Fruit fly (Drosophila melanogaster) whole organism, embryonic: ENCODE results near the gene CG11997.
A peak's percentile ranks its signal among the peaks of the same experiment; 100 is the strongest.

Experiments
- Atf3 ChIP-seq: fragments of 200-800 bp; sonication (Bioruptor generic); optimal IDR thresholded peaks from 3 replicates; lab custom pipeline; 2016; ENCODE audit warnings: missing biosample characterization, missing genetic modification characterization
- Awh ChIP-seq: fragments of 200-800 bp; sonication (Bioruptor generic); IDR thresholded peaks from 2 replicates; pipeline ENCODE4, ENCODE4 v1.3.6; 2022; ENCODE audit warnings: missing biosample characterization, missing genetic modification characterization
- CG12769 ChIP-seq: fragments of 200-800 bp; sonication (Bioruptor generic); optimal IDR thresholded peaks from 2 replicates; lab custom pipeline; 2019; ENCODE audit warnings: missing biosample characterization, mild to moderate bottlenecking, missing genetic modification characterization, moderate library complexity
- CG13424 ChIP-seq: fragments of 200-800 bp; sonication (Bioruptor generic); optimal IDR thresholded peaks from 2 replicates; lab custom pipeline; 2019; ENCODE audit warnings: missing biosample characterization, mild to moderate bottlenecking, missing genetic modification characterization, moderate library complexity
- CG15269 ChIP-seq: fragments of 200-800 bp; sonication (Bioruptor generic); optimal IDR thresholded peaks from 2 replicates; lab custom pipeline; 2018; ENCODE audit warnings: missing biosample characterization, mild to moderate bottlenecking, missing genetic modification characterization, moderate library complexity
- CG17359 ChIP-seq: fragments of 200-800 bp; sonication (Bioruptor generic); optimal IDR thresholded peaks from 3 replicates; lab custom pipeline; 2018; ENCODE audit warnings: missing biosample characterization, mild to moderate bottlenecking, missing genetic modification characterization, moderate library complexity
- CG1792 ChIP-seq: fragments of 200-800 bp; sonication (Bioruptor generic); optimal IDR thresholded peaks from 2 replicates; lab custom pipeline; 2016; ENCODE audit warnings: missing biosample characterization, missing genetic modification characterization
- CG2199 ChIP-seq: fragments of 200-800 bp; sonication (Bioruptor generic); IDR thresholded peaks from 3 replicates; pipeline ENCODE4 v1.3.6; 2022; ENCODE audit warnings: missing biosample characterization, missing genetic modification characterization
- CG3726 ChIP-seq: fragments of 200-800 bp; sonication (Bioruptor generic); IDR thresholded peaks from 3 replicates; pipeline ENCODE4, ENCODE4 v1.3.6; 2022; ENCODE audit warnings: missing biosample characterization, missing genetic modification characterization
- CG6791 ChIP-seq: fragments of 200-800 bp; sonication (Bioruptor generic); IDR thresholded peaks from 3 replicates; pipeline ENCODE4 v1.3.6; 2022; ENCODE audit warnings: missing biosample characterization, missing genetic modification characterization; ENCODE audit not compliant: partially characterized antibody
- CG7839 ChIP-seq: fragments of 200-800 bp; sonication (Bioruptor generic); optimal IDR thresholded peaks from 3 replicates; lab custom pipeline; 2018; ENCODE audit warnings: missing biosample characterization, mild to moderate bottlenecking, missing genetic modification characterization, moderate library complexity
- CG9876 ChIP-seq: fragments of 200-800 bp; sonication (Bioruptor generic); optimal IDR thresholded peaks from 2 replicates; lab custom pipeline; 2016; ENCODE audit warnings: missing biosample characterization, missing genetic modification characterization
- Doc3 ChIP-seq: fragments of 200-800 bp; sonication (Bioruptor generic); IDR thresholded peaks from 3 replicates; pipeline ENCODE4 v1.3.6; 2022; ENCODE audit warnings: missing biosample characterization, missing genetic modification characterization; ENCODE audit not compliant: partially characterized antibody
- Hr51 ChIP-seq, 2 experiments: fragments of 200-800 bp; sonication (Bioruptor generic); optimal IDR thresholded peaks; 2 replicates in 1 of 2; 3 replicates in 1 of 2; lab custom pipeline; 2016 to 2018; ENCODE audit warnings: missing biosample characterization in 2 of 2, missing genetic modification characterization in 2 of 2, mild to moderate bottlenecking in 1 of 2, moderate library complexity in 1 of 2
- NK7.1 ChIP-seq: fragments of 200-800 bp; sonication (Bioruptor generic); optimal IDR thresholded peaks from 3 replicates; lab custom pipeline; 2016; ENCODE audit warnings: missing biosample characterization, missing genetic modification characterization
- Neu2 ChIP-seq: fragments of 200-800 bp; sonication (Bioruptor generic); optimal IDR thresholded peaks from 3 replicates; lab custom pipeline; 2016; ENCODE audit warnings: missing biosample characterization, missing genetic modification characterization, borderline replicate concordance
- Opbp ChIP-seq: fragments of 200-800 bp; sonication (Bioruptor generic); IDR thresholded peaks from 3 replicates; pipeline ENCODE4 v1.3.6; 2022; ENCODE audit warnings: missing biosample characterization, missing genetic modification characterization; ENCODE audit not compliant: partially characterized antibody
- abd-A ChIP-seq: fragments of 200-800 bp; sonication (Bioruptor generic); optimal IDR thresholded peaks from 3 replicates; lab custom pipeline; 2019; ENCODE audit warnings: missing biosample characterization, mild to moderate bottlenecking, missing genetic modification characterization, moderate library complexity
- cas ChIP-seq: fragments of 200-800 bp; sonication (Bioruptor generic); IDR thresholded peaks from 2 replicates; pipeline ENCODE4 v1.3.6; 2022; ENCODE audit warnings: missing biosample characterization, missing genetic modification characterization
- chinmo ChIP-seq: fragments of 200-800 bp; sonication (Bioruptor generic); IDR thresholded peaks from 4 replicates; pipeline ENCODE4 v1.3.6; 2022; ENCODE audit warnings: missing biosample characterization, missing genetic modification characterization; ENCODE audit not compliant: partially characterized antibody
- fd64A ChIP-seq: fragments of 200-800 bp; sonication (Bioruptor generic); optimal IDR thresholded peaks from 3 replicates; lab custom pipeline; 2018; ENCODE audit warnings: missing biosample characterization, mild to moderate bottlenecking, missing genetic modification characterization
- grn ChIP-seq: fragments of 200-800 bp; sonication (Bioruptor generic); optimal IDR thresholded peaks from 3 replicates; lab custom pipeline; 2017; ENCODE audit warnings: missing biosample characterization, missing genetic modification characterization
- kni ChIP-seq: fragments of 200-800 bp; sonication (Bioruptor generic); optimal IDR thresholded peaks from 3 replicates; lab custom pipeline; 2017; ENCODE audit warnings: mild to moderate bottlenecking, missing biosample characterization, missing genetic modification reagents, missing genetic modification characterization
- lbe ChIP-seq: fragments of 200-800 bp; sonication (Bioruptor generic); optimal IDR thresholded peaks from 2 replicates; lab custom pipeline; 2016; ENCODE audit warnings: missing biosample characterization, mild to moderate bottlenecking, missing genetic modification characterization
- nom ChIP-seq: fragments of 200-800 bp; sonication (Bioruptor generic); optimal IDR thresholded peaks from 2 replicates; lab custom pipeline; 2017; ENCODE audit warnings: missing biosample characterization, missing genetic modification characterization, mild to moderate bottlenecking, moderate library complexity, missing genetic modification reagents
- onecut ChIP-seq: fragments of 200-800 bp; sonication (Bioruptor generic); IDR thresholded peaks from 2 replicates; pipeline ENCODE4 v1.3.6; 2022; ENCODE audit warnings: missing biosample characterization, missing genetic modification characterization
- pita ChIP-seq: fragments of 200-800 bp; sonication (Bioruptor generic); optimal IDR thresholded peaks from 2 replicates; lab custom pipeline; 2017; ENCODE audit warnings: missing biosample characterization, mild to moderate bottlenecking, missing genetic modification characterization
- pros ChIP-seq: fragments of 200-800 bp; sonication (Bioruptor generic); optimal IDR thresholded peaks from 3 replicates; lab custom pipeline; 2019; ENCODE audit warnings: missing biosample characterization, mild to moderate bottlenecking, missing genetic modification characterization, moderate library complexity
- sd ChIP-seq: fragments of 200-800 bp; sonication (Bioruptor generic); optimal IDR thresholded peaks from 3 replicates; lab custom pipeline; 2018; ENCODE audit warnings: missing biosample characterization, mild to moderate bottlenecking, missing genetic modification characterization, moderate library complexity
- sens ChIP-seq: fragments of 200-800 bp; sonication (Bioruptor generic); peaks from one replicate; lab custom pipeline; 2016; ENCODE audit warnings: missing biosample characterization, missing genetic modification characterization
- slbo ChIP-seq: fragments of 200-800 bp; sonication (Bioruptor generic); IDR thresholded peaks from 2 replicates; pipeline ENCODE4 v1.3.6; 2022; ENCODE audit warnings: missing biosample characterization, missing genetic modification characterization
- ttk ChIP-seq: fragments of 200-800 bp; sonication (Bioruptor generic); IDR thresholded peaks from 2 replicates; pipeline ENCODE4 v2.1.2; 2022; ENCODE audit warnings: missing biosample characterization, missing genetic modification characterization
- vvl ChIP-seq: fragments of 200-800 bp; sonication (Bioruptor generic); IDR thresholded peaks from 2 replicates; pipeline ENCODE4 v1.3.6; 2022; ENCODE audit warnings: missing biosample characterization, missing genetic modification characterization

The CG11997 gene

dm6 chr3R:9133243-9133642 is 44.1 kb upstream of the CG11997 start (continued):
- TF ChIP-seq NK7.1 (GFP tag; lab: Kevin White, UChicago) (no peak), Atf3 (GFP tag; lab: Kevin White, UChicago) (no peak), fd64A (GFP tag; lab: Kevin White, UChicago) (no peak), CG9876 (GFP tag; lab: Kevin White, UChicago) (no peak), grn (GFP tag; lab: Kevin White, UChicago) (no peak), pita (GFP tag; lab: Kevin White, UChicago) (no peak), CG13424 (tag; lab: Kevin White, UChicago) (no peak), Doc3 (GFP tag; lab: Robert Waterston, UW) (no peak), ttk (GFP tag; lab: Robert Waterston, UW) (no peak), CG17359 (tag; lab: Kevin White, UChicago) (no peak), cas (GFP tag; lab: Robert Waterston, UW) (no peak), nom (GFP tag; lab: Kevin White, UChicago) (no peak), CG2199 (no peak)

- no peak for TF ChIP-seq slbo (GFP tag; lab: Robert Waterston, UW)
- no peak for TF ChIP-seq lbe
- peak; percentile 50 for TF ChIP-seq sens
- TF ChIP-seq CG6791 = no peak
- TF ChIP-seq CG1792 (GFP tag; lab: Kevin White, UChicago) = no peak
Measured at dm6 chr3R:9135141-9135540, 42.2 kb upstream of the CG11997 start.

- peak; percentile 13 for TF ChIP-seq pros (GFP tag; lab: Kevin White, UChicago)
- TF ChIP-seq CG15269 (tag; lab: Kevin White, UChicago) = peak; percentile 6
- TF ChIP-seq Neu2 (GFP tag; lab: Kevin White, UChicago) = no peak
- peak; percentile 26 for TF ChIP-seq abd-A (tag; lab: Kevin White, UChicago)
- TF ChIP-seq Hr51 (GFP tag; optimal IDR thresholded peaks at IDR 0.05; lab: Kevin White, UChicago) = no peak
- TF ChIP-seq kni (GFP tag; lab: Kevin White, UChicago) = peak; percentile 72
- TF ChIP-seq Awh (GFP tag; lab: Robert Waterston, UW) = 0 out of 2 replicates have a peak, but pooled peaks have one; percentile 48
- no peak for TF ChIP-seq CG3726 (GFP tag; lab: Robert Waterston, UW)
- 0 out of 2 replicates have a peak, but pooled peaks have one; percentile 21 for TF ChIP-seq vvl
- TF ChIP-seq CG12769 (tag; lab: Kevin White, UChicago) = peak; percentile 36
- TF ChIP-seq chinmo (GFP tag; lab: Robert Waterston, UW) = peak; percentile 53; the same call in 1 of the 4 replicates
- peak; percentile 11 for TF ChIP-seq sd (tag; lab: Kevin White, UChicago)
Measured at dm6 chr3R:9138234-9138633, 39.1 kb upstream of the CG11997 start.

dm6 chr3R:9140165-9140564 is 37.2 kb upstream of the CG11997 start:
- TF ChIP-seq vvl (peak; percentile 68; the same call in 1 of the 2 replicates), abd-A (tag; lab: Kevin White, UChicago) (peak; percentile 89), sens (peak; percentile 22), chinmo (GFP tag; lab: Robert Waterston, UW) (peak; percentile 57; the same call in 1 of the 4 replicates), CG7839 (no peak), onecut (GFP tag; lab: Robert Waterston, UW) (peak; percentile 46; the same call in 1 of the 2 replicates), Opbp (GFP tag; lab: Robert Waterston, UW) (no peak)
